Worm (Caenorhabditis elegans): ENCODE results near the gene R10E11.6.

- TF ChIP-seq fos-1 (tag; optimal IDR thresholded peaks at IDR 0.05) (no peak), skn-1 (tag; optimal IDR thresholded peaks at IDR 0.05) (no peak), zag-1 (tag; optimal IDR thresholded peaks at IDR 0.05) (no peak), nhr-12 (tag; optimal IDR thresholded peaks at IDR 0.05) (no peak), lin-15B (tag; optimal IDR thresholded peaks at IDR 0.05) (no peak), ztf-11 (tag; optimal IDR thresholded peaks at IDR 0.05) (no peak), ceh-28 (tag; optimal IDR thresholded peaks at IDR 0.05) (no peak)
Observed at ce11 chrIII:9772394-9772793, 10.4 kb upstream of the R10E11.6 start.

Data from whole organism, L3 larva.